Worm (Caenorhabditis elegans): Measurements from ENCODE around the gene hel-1.

- TF ChIP-seq sox-2 (GFP tag; IDR thresholded peaks at IDR 0.05) (no peak), pqm-1 (tag; optimal IDR thresholded peaks at IDR 0.05) (no peak), elt-2 (tag; optimal IDR thresholded peaks at IDR 0.05) (no peak), ceh-45 (GFP tag; IDR thresholded peaks at IDR 0.05) (no peak), hlh-30 (tag; optimal IDR thresholded peaks at IDR 0.05; ENCODE audit: insufficient read depth) (no peak)
Measured at ce11 chrII:8339108-8339507, 10.4 kb upstream of the hel-1 start.
